Worm (Caenorhabditis elegans) whole organism, L1 larva: ENCODE results near the gene C33D3.4.

Experiments
- C04F5.9 ChIP-seq: sonication (generic microtip); optimal IDR thresholded peaks from 2 replicates; lab custom pipeline; 2016; ENCODE audit warnings: missing genetic modification characterization, missing compliant biosample characterization
- C16A3.4 ChIP-seq: fragments of 150-350 bp; optimal IDR thresholded peaks from 2 replicates; lab custom pipeline; 2014; ENCODE audit warnings: missing biosample characterization, missing genetic modification characterization
- C34B4.2 ChIP-seq: sonication (generic microtip); optimal IDR thresholded peaks from 2 replicates; lab custom pipeline; 2017; ENCODE audit warnings: mild to moderate bottlenecking, missing genetic modification characterization, missing compliant biosample characterization
- aly-2 ChIP-seq: fragments of 150-350 bp; optimal IDR thresholded peaks from 2 replicates; lab custom pipeline; 2014; ENCODE audit warnings: missing biosample characterization, missing genetic modification characterization
- blmp-1 ChIP-seq: fragments of 150-350 bp; optimal IDR thresholded peaks from 2 replicates; lab custom pipeline; 2014; ENCODE audit warnings: missing biosample characterization, missing genetic modification characterization
- ceh-63 ChIP-seq: fragments of 200-800 bp; sonication (Bioruptor generic); optimal IDR thresholded peaks from 2 replicates; lab custom pipeline; 2018; ENCODE audit warnings: mild to moderate bottlenecking, missing genetic modification characterization, missing compliant biosample characterization
- efl-3 ChIP-seq: fragments of 200-800 bp; sonication (Bioruptor generic); optimal IDR thresholded peaks from 2 replicates; lab custom pipeline; 2018; ENCODE audit warnings: mild to moderate bottlenecking, missing genetic modification characterization, missing compliant biosample characterization
- elt-2 ChIP-seq: sonication (generic microtip); optimal IDR thresholded peaks from 2 replicates; lab custom pipeline; 2016; ENCODE audit warnings: missing genetic modification characterization, mild to moderate bottlenecking, inconsistent platforms, missing compliant biosample characterization, missing genetic modification reagents
- elt-3 ChIP-seq, 6 experiments: fragments of 150-350 bp in 1 of 6; sonication (generic microtip); optimal IDR thresholded peaks; 2 replicates each; lab custom pipeline; 2017 to 2018; ENCODE audit warnings: missing biosample characterization in 6 of 6, missing genetic modification characterization in 6 of 6, inconsistent platforms in 1 of 6
- ets-5 ChIP-seq: fragments of 200-800 bp; sonication (Bioruptor generic); IDR thresholded peaks from 2 replicates; pipeline ENCODE4 v1.3.6; 2022; ENCODE audit warnings: missing genetic modification characterization, missing compliant biosample characterization
- fkh-10 ChIP-seq: sonication (generic microtip); optimal IDR thresholded peaks from 2 replicates; lab custom pipeline; 2017; ENCODE audit warnings: missing biosample characterization, missing genetic modification reagents, missing genetic modification characterization
- fkh-8 ChIP-seq: sonication (generic microtip); optimal IDR thresholded peaks from 2 replicates; lab custom pipeline; 2016; ENCODE audit warnings: mild to moderate bottlenecking, missing genetic modification characterization, missing compliant biosample characterization
- fos-1 ChIP-seq: fragments of 150-350 bp; optimal IDR thresholded peaks from 2 replicates; lab custom pipeline; 2014; ENCODE audit warnings: missing biosample characterization, missing genetic modification characterization
- hpl-2 ChIP-seq: fragments of 150-350 bp; optimal IDR thresholded peaks from 2 replicates; lab custom pipeline; 2014; ENCODE audit warnings: missing biosample characterization, missing genetic modification reagents, missing genetic modification characterization
- lin-15B ChIP-seq: fragments of 150-350 bp; sonication (generic microtip); optimal IDR thresholded peaks from 3 replicates; lab custom pipeline; 2014; ENCODE audit warnings: missing biosample characterization, missing genetic modification characterization
- lin-35 ChIP-seq, 2 experiments: fragments of 150-350 bp; optimal IDR thresholded peaks; 2 replicates each; lab custom pipeline; 2014; ENCODE audit warnings: missing biosample characterization in 2 of 2, missing genetic modification characterization in 2 of 2, missing genetic modification reagents in 2 of 2
- lin-39 ChIP-seq: fragments of 150-350 bp; optimal IDR thresholded peaks from 2 replicates; lab custom pipeline; 2014; ENCODE audit warnings: missing biosample characterization, missing genetic modification reagents, missing genetic modification characterization
- lir-3 ChIP-seq: sonication (generic microtip); optimal IDR thresholded peaks from 2 replicates; lab custom pipeline; 2016; ENCODE audit warnings: mild to moderate bottlenecking, missing genetic modification characterization, moderate library complexity, missing compliant biosample characterization; ENCODE audit not compliant: poor library complexity
- lsy-2 ChIP-seq, 2 experiments: fragments of 150-350 bp; optimal IDR thresholded peaks; 2 replicates each; lab custom pipeline; 2014; ENCODE audit warnings: missing biosample characterization in 2 of 2, missing genetic modification characterization in 2 of 2
- nhr-11 ChIP-seq: fragments of 150-350 bp; optimal IDR thresholded peaks from 2 replicates; lab custom pipeline; 2014; ENCODE audit warnings: missing biosample characterization, missing genetic modification characterization
- nhr-12 ChIP-seq: sonication (generic microtip); optimal IDR thresholded peaks from 2 replicates; lab custom pipeline; 2017; ENCODE audit warnings: missing biosample characterization, missing genetic modification characterization
- nhr-237 ChIP-seq: fragments of 150-350 bp; optimal IDR thresholded peaks from 2 replicates; lab custom pipeline; 2014; ENCODE audit warnings: missing biosample characterization, missing genetic modification characterization
- nhr-47 ChIP-seq: sonication (generic microtip); optimal IDR thresholded peaks from 2 replicates; lab custom pipeline; 2016; ENCODE audit warnings: mild to moderate bottlenecking, missing genetic modification characterization, moderate library complexity, missing compliant biosample characterization
- nhr-71 ChIP-seq: sonication (generic microtip); optimal IDR thresholded peaks from 2 replicates; lab custom pipeline; 2016; ENCODE audit warnings: mild to moderate bottlenecking, missing genetic modification characterization, moderate library complexity, missing compliant biosample characterization
- nhr-77 ChIP-seq: fragments of 150-350 bp; optimal IDR thresholded peaks from 2 replicates; lab custom pipeline; 2014; ENCODE audit warnings: missing biosample characterization, missing genetic modification characterization
- nhr-84 ChIP-seq: sonication (generic microtip); optimal IDR thresholded peaks from 2 replicates; lab custom pipeline; 2017; ENCODE audit warnings: missing biosample characterization, missing genetic modification characterization
- nhr-90 ChIP-seq: sonication (generic microtip); optimal IDR thresholded peaks from 2 replicates; lab custom pipeline; 2016; ENCODE audit warnings: mild to moderate bottlenecking, missing genetic modification characterization, missing compliant biosample characterization; ENCODE audit not compliant: poor library complexity
- rnt-1 ChIP-seq: sonication (generic microtip); optimal IDR thresholded peaks from 2 replicates; lab custom pipeline; 2016; ENCODE audit warnings: mild to moderate bottlenecking, missing genetic modification characterization, moderate library complexity, missing compliant biosample characterization
- sox-4 ChIP-seq: sonication (generic microtip); optimal IDR thresholded peaks from 2 replicates; lab custom pipeline; 2016; ENCODE audit warnings: missing genetic modification characterization, missing compliant biosample characterization
- sptf-1 ChIP-seq: fragments of 150-350 bp; optimal IDR thresholded peaks from 2 replicates; lab custom pipeline; 2014; ENCODE audit warnings: missing biosample characterization, missing genetic modification characterization
- swsn-7 ChIP-seq: sonication (generic microtip); optimal IDR thresholded peaks from 2 replicates; lab custom pipeline; 2016; ENCODE audit warnings: missing genetic modification characterization, missing compliant biosample characterization
- unc-30 ChIP-seq: sonication (generic microtip); optimal IDR thresholded peaks from 2 replicates; lab custom pipeline; 2017; ENCODE audit warnings: missing biosample characterization, missing genetic modification characterization
- unc-62 ChIP-seq: fragments of 150-350 bp; optimal IDR thresholded peaks from 2 replicates; lab custom pipeline; 2014; ENCODE audit warnings: missing biosample characterization, missing genetic modification reagents, missing genetic modification characterization
- xbp-1 ChIP-seq: sonication (generic microtip); optimal IDR thresholded peaks from 2 replicates; lab custom pipeline; 2016; ENCODE audit warnings: missing genetic modification characterization, missing compliant biosample characterization
- ztf-11 ChIP-seq, 2 experiments: sonication (generic microtip); optimal IDR thresholded peaks; 2 replicates each; lab custom pipeline; 2016 to 2017; ENCODE audit warnings: missing genetic modification characterization in 2 of 2, missing biosample characterization in 1 of 2, missing compliant biosample characterization in 1 of 2
- ztf-4 ChIP-seq: fragments of 150-350 bp; optimal IDR thresholded peaks from 2 replicates; lab custom pipeline; 2014; ENCODE audit warnings: missing biosample characterization, missing genetic modification characterization

C33D3.4 gene

DNA sequence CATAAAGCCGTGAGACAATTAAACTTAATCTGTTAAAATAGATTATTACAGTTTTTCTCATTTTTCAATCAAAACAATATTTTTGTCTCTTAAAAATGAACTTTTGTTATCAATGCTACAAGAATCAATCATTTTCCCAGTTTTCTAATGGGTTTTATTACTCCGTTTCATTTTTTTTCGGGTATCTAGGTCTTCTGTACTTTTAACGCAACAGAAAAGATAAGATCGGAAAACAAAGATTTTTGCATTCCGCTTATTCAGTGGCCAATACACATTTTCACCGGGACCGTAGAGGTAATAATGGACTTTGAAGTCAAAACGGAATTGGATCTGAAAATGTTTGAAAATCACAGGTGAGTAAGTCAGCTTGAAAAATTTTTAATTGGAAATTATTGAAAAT, at the start of gene C33D3.4:
Gene C33D3.4 (plus strand): TSS at position 301 of the 400 bp plus-strand sequence.
- TF ChIP-seq unc-30 (tag; lab: Kevin White, UChicago) (no peak), ets-5 (no peak), fkh-10 (GFP tag; lab: Kevin White, UChicago) (no peak), lin-35 (GFP tag; optimal IDR thresholded peaks at IDR 0.05; lab: Kevin White, UChicago) (no peak), fkh-8 (tag; lab: Kevin White, UChicago) (no peak), aly-2 (tag; lab: Kevin White, UChicago) (no peak), ztf-4 (no peak), nhr-77 (tag; lab: Kevin White, UChicago) (no peak), elt-2 (tag; lab: Kevin White, UChicago) (no peak), hpl-2 (no peak), swsn-7 (tag; lab: Kevin White, UChicago) (no peak)

ce11 chrX:10440781-10441180, 48.1 kb upstream of the C33D3.4 start:
- TF ChIP-seq elt-2 (tag; lab: Kevin White, UChicago) (peak; percentile 46), unc-62 (GFP tag; lab: Kevin White, UChicago) (no peak)

- no peak for TF ChIP-seq sptf-1 (tag; lab: Kevin White, UChicago)
- TF ChIP-seq elt-3 (tag; optimal IDR thresholded peaks at IDR 0.05; lab: Kevin White, UChicago) = no peak
- no peak for TF ChIP-seq ztf-11 (tag; optimal IDR thresholded peaks at IDR 0.05; lab: Kevin White, UChicago)
- TF ChIP-seq efl-3 (GFP tag; lab: Kevin White, UChicago) = no peak
- TF ChIP-seq nhr-84 (tag; lab: Kevin White, UChicago) = no peak
- no peak for TF ChIP-seq nhr-47 (tag; lab: Kevin White, UChicago)
- no peak for TF ChIP-seq lin-15B (tag; lab: Kevin White, UChicago)
- no peak for TF ChIP-seq ztf-4
- TF ChIP-seq lir-3 = no peak
- no peak for TF ChIP-seq nhr-237 (tag; lab: Kevin White, UChicago)
- no peak for TF ChIP-seq unc-62 (GFP tag; lab: Kevin White, UChicago)
- no peak for TF ChIP-seq swsn-7 (tag; lab: Kevin White, UChicago)
- TF ChIP-seq fos-1 (tag; lab: Kevin White, UChicago) = no peak
- TF ChIP-seq xbp-1 (tag; lab: Kevin White, UChicago) = no peak
- no peak for TF ChIP-seq C16A3.4 (tag; lab: Kevin White, UChicago)
- TF ChIP-seq rnt-1 (tag; lab: Kevin White, UChicago) = no peak
- TF ChIP-seq nhr-12 (tag; lab: Kevin White, UChicago) = no peak
- TF ChIP-seq ceh-63 (GFP tag; lab: Kevin White, UChicago) = no peak
These were observed 45.0 kb upstream of the C33D3.4 start, which contains the start of gene C39B10.3 for ce11 chrX:10443836-10444235. Gene C39B10.3 (plus strand): TSS chrX:10444136.

DNA sequence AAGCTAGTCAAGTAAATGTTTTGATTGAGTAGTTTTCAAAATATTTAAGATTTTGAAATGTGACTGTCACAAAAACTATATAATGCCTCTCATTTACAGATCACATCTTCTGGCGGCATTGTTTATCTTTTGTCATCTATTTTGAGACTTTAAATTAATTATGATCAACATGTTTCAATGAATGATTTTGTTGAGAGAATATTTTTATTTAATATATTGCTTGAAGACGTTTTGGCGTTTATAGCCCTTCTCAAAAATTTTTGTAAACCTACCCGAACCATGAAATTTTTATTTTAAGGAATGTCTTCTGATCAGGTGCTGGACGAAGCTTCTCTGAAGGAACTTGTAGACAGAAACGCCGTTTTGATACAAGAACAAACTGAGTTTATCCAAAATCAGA, 44.2 kb upstream of the C33D3.4 start, which contains the start of gene C39B10.4:
Gene C39B10.4 (plus strand): TSS at position 301 of the 400 bp plus-strand sequence.
- no peak for TF ChIP-seq ztf-4

- TF ChIP-seq nhr-47 (tag; lab: Kevin White, UChicago) = peak; percentile 18
- peak; percentile 80 for TF ChIP-seq fkh-8 (tag; lab: Kevin White, UChicago)
- TF ChIP-seq nhr-71 (tag; lab: Kevin White, UChicago) = peak; percentile 35
- no peak for TF ChIP-seq xbp-1 (tag; lab: Kevin White, UChicago)
- TF ChIP-seq lsy-2 (tag; optimal IDR thresholded peaks at IDR 0.05; lab: Kevin White, UChicago) = peak; percentile 47 to 51
- peak; percentile 41 for TF ChIP-seq sox-4 (tag; lab: Kevin White, UChicago)
- no peak for TF ChIP-seq elt-2 (tag; lab: Kevin White, UChicago)
- TF ChIP-seq, all 84 proteins: peak for 5
These were observed 41.9 kb upstream of the C33D3.4 start, which contains the start of gene C39B10.5 for ce11 chrX:10446982-10447381. Gene C39B10.5 (plus strand): TSS chrX:10447343.

DNA sequence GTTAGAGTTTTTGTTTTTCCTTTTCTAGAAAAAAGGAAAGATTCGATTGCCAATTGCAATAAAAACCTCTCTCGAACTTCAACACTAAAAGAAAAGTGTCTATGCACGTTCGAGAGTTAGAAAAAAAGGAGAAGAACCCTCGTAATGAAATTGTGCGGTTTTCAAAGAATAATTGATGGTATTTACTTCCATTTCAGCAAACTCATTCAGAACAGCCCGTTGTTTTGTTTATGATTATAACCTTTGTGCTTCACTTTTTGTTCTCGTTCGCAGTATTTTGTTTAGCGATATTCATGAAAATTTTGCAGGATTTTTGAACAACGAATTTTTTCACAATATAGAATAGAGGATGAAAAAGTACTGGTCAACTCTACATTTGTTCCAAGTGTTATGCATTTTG, 34.9 kb upstream of the C33D3.4 start, which contains the start of gene lgc-41:
Gene lgc-41 (plus strand): TSS at position 301 of the 400 bp plus-strand sequence.
- TF ChIP-seq nhr-11 (no peak), blmp-1 (tag; lab: Kevin White, UChicago) (no peak), fkh-8 (tag; lab: Kevin White, UChicago) (no peak), hpl-2 (no peak), nhr-90 (tag; lab: Kevin White, UChicago) (no peak), C04F5.9 (tag; lab: Kevin White, UChicago) (no peak), elt-2 (tag; lab: Kevin White, UChicago) (no peak), C34B4.2 (no peak), lin-15B (tag; lab: Kevin White, UChicago) (no peak), nhr-237 (tag; lab: Kevin White, UChicago) (no peak), ztf-4 (no peak), lin-39 (tag; lab: Kevin White, UChicago) (no peak)
